Fruit fly (Drosophila melanogaster): Measurements from ENCODE around the gene Mipp1.

The Mipp1 gene

DNA sequence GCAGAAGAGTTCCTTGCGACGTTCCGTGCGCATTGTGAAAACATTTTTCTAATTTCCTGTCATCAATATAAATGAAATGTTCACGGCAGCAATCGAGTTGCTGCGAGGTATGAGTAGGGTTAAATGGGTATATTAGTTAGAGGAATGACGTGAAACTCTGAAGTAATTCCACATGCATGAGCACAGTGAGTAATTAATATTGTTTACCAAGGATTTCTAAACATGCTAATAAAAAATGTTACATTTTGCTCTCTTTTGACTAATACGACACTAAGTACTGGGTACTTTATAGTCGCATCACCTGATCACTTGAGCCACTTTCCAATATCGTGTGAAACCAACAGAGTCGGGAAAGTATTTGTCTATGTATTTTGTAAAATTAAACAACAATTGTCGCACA lies 28.9 kb downstream of the Mipp1 start (continued):
- TF ChIP-seq CG1792 (GFP tag; optimal IDR thresholded peaks at IDR 0.05) (no peak), CG4617 (GFP tag; optimal IDR thresholded peaks at IDR 0.05; ENCODE audit: borderline replicate concordance) (no peak), CG11723 (GFP tag; optimal IDR thresholded peaks at IDR 0.05) (no peak), fd3F (GFP tag; optimal IDR thresholded peaks at IDR 0.05) (no peak), B-H1 (GFP tag; IDR thresholded peaks at IDR 0.05) (no peak), CG9609 (GFP tag; optimal IDR thresholded peaks at IDR 0.05) (peak; percentile 42), sim (GFP tag; IDR thresholded peaks at IDR 0.05) (no peak), kay (GFP tag; optimal IDR thresholded peaks at IDR 0.05) (no peak), hbn (GFP tag; IDR thresholded peaks at IDR 0.05; ENCODE audit: partially characterized antibody) (no peak), tap (tag; optimal IDR thresholded peaks at IDR 0.05) (peak; percentile 6), wek (GFP tag; optimal IDR thresholded peaks at IDR 0.05) (no peak), CG4360 (GFP tag; IDR thresholded peaks at IDR 0.05) (no peak), BtbVII (GFP tag; optimal IDR thresholded peaks at IDR 0.05) (no peak), E2f2 (GFP tag; IDR thresholded peaks at IDR 0.05) (no peak), en (GFP tag; optimal IDR thresholded peaks at IDR 0.05) (no peak), Awh (GFP tag; IDR thresholded peaks at IDR 0.05) (no peak), Drgx (GFP tag; IDR thresholded peaks at IDR 0.05) (no peak), tgo (GFP tag; IDR thresholded peaks at IDR 0.05) (peak; percentile 37; the same call in 1 of the 3 replicates), CG30431 (GFP tag; optimal IDR thresholded peaks at IDR 0.05) (no peak), gem (tag; optimal IDR thresholded peaks at IDR 0.05) (peak; percentile 66), schlank (tag; optimal IDR thresholded peaks at IDR 0.05) (no peak), Doc3 (GFP tag; IDR thresholded peaks at IDR 0.05; ENCODE audit: partially characterized antibody) (no peak), HLH3B (GFP tag; IDR thresholded peaks at IDR 0.05) (peak; percentile 64; the same call in 1 of the 2 replicates), CG16863 (GFP tag; optimal IDR thresholded peaks at IDR 0.05) (peak; percentile 48), B-H2 (GFP tag; optimal IDR thresholded peaks at IDR 0.05) (no peak), Bdp1 (GFP tag; optimal IDR thresholded peaks at IDR 0.05) (no peak), ssp (GFP tag; IDR thresholded peaks at IDR 0.05) (no peak), CG31365 (tag; optimal IDR thresholded peaks at IDR 0.05) (no peak), cad (GFP tag; optimal IDR thresholded peaks at IDR 0.05) (no peak), CG31441 (GFP tag; IDR thresholded peaks at IDR 0.05) (0 out of 2 replicates have a peak, but pooled peaks have one; percentile 19), sna (GFP tag; IDR thresholded peaks at IDR 0.05; ENCODE audit: partially characterized antibody) (no peak), ATbp (GFP tag; optimal IDR thresholded peaks at IDR 0.05) (peak; percentile 11), fd64A (GFP tag; optimal IDR thresholded peaks at IDR 0.05) (no peak), GATAe (GFP tag; conservative IDR thresholded peaks at IDR 0.05) (no peak), Ssrp (tag; optimal IDR thresholded peaks at IDR 0.05) (no peak), CG18599 (GFP tag; optimal IDR thresholded peaks at IDR 0.05) (peak; percentile 7), pan (optimal IDR thresholded peaks at IDR 0.05) (no peak), pan (GFP tag; optimal IDR thresholded peaks at IDR 0.05 in 1 of 2, IDR thresholded peaks at IDR 0.05 in 1 of 2) (peak in 1 of 2 experiments; percentile 44), Xbp1 (GFP tag; optimal IDR thresholded peaks at IDR 0.05) (peak; percentile 60), trh (GFP tag; optimal IDR thresholded peaks at IDR 0.05) (no peak), shn (GFP tag; optimal IDR thresholded peaks at IDR 0.05) (no peak), fu2 (GFP tag; optimal IDR thresholded peaks at IDR 0.05) (peak; percentile 4), exex (tag; optimal IDR thresholded peaks at IDR 0.05) (no peak), CHES-1-like (GFP tag; optimal IDR thresholded peaks at IDR 0.05) (no peak), bbx (GFP tag; IDR thresholded peaks at IDR 0.05; ENCODE audit: partially characterized antibody) (no peak), slbo (GFP tag; IDR thresholded peaks at IDR 0.05) (peak; percentile 59), Oaz (GFP tag; IDR thresholded peaks at IDR 0.05) (peak; percentile 18; the same call in 1 of the 2 replicates), CG34376 (GFP tag; optimal IDR thresholded peaks at IDR 0.05) (no peak), Meics (GFP tag; optimal IDR thresholded peaks at IDR 0.05) (peak; percentile 15), Bteb2 (GFP tag; optimal IDR thresholded peaks at IDR 0.05) (no peak), CG2120 (GFP tag; optimal IDR thresholded peaks at IDR 0.05) (peak; percentile 11), aop (GFP tag; IDR thresholded peaks at IDR 0.05) (no peak)
